Fruit fly (Drosophila melanogaster) whole organism, embryonic: ENCODE results near the gene ND-SGDH.

Experiments used
- Awh ChIP-seq: fragments of 200-800 bp; sonication (Bioruptor generic); IDR thresholded peaks from 2 replicates; pipeline ENCODE4, ENCODE4 v1.3.6; 2022; ENCODE audit warnings: missing biosample characterization, missing genetic modification characterization
- CG10267 ChIP-seq: fragments of 200-800 bp; sonication (Bioruptor generic); optimal IDR thresholded peaks from 2 replicates; lab custom pipeline; 2018; ENCODE audit warnings: missing biosample characterization, mild to moderate bottlenecking, missing genetic modification characterization, moderate library complexity
- CG10431 ChIP-seq: fragments of 200-800 bp; sonication (Bioruptor generic); optimal IDR thresholded peaks from 3 replicates; lab custom pipeline; 2018; ENCODE audit warnings: missing biosample characterization, mild to moderate bottlenecking, missing genetic modification characterization
- CG11504 ChIP-seq: fragments of 200-800 bp; sonication (Bioruptor generic); optimal IDR thresholded peaks from 3 replicates; lab custom pipeline; 2019; ENCODE audit warnings: missing biosample characterization, mild to moderate bottlenecking, missing genetic modification characterization, moderate library complexity
- CG11560 ChIP-seq: fragments of 200-800 bp; sonication (Bioruptor generic); IDR thresholded peaks from 3 replicates; pipeline ENCODE4 v1.3.6; 2022; ENCODE audit warnings: missing biosample characterization, missing genetic modification characterization
- CG12744 ChIP-seq: fragments of 200-800 bp; sonication (Bioruptor generic); optimal IDR thresholded peaks from 2 replicates; lab custom pipeline; 2016; ENCODE audit warnings: missing biosample characterization, missing genetic modification characterization
- CG13287 ChIP-seq: fragments of 200-800 bp; sonication (Bioruptor generic); IDR thresholded peaks from 2 replicates; pipeline ENCODE4 v1.3.6; 2022; ENCODE audit warnings: missing biosample characterization, missing genetic modification characterization; ENCODE audit not compliant: partially characterized antibody
- CG14710 ChIP-seq: fragments of 200-800 bp; sonication (Bioruptor generic); optimal IDR thresholded peaks from 3 replicates; lab custom pipeline; 2019; ENCODE audit warnings: missing biosample characterization, mild to moderate bottlenecking, missing genetic modification characterization, moderate library complexity
- CG15269 ChIP-seq: fragments of 200-800 bp; sonication (Bioruptor generic); optimal IDR thresholded peaks from 2 replicates; lab custom pipeline; 2018; ENCODE audit warnings: missing biosample characterization, mild to moderate bottlenecking, missing genetic modification characterization, moderate library complexity
- CG15696 ChIP-seq: fragments of 200-800 bp; sonication (Bioruptor generic); optimal IDR thresholded peaks from 2 replicates; lab custom pipeline; 2019; ENCODE audit warnings: missing biosample characterization, mild to moderate bottlenecking, missing genetic modification characterization, moderate library complexity
- CG1602 ChIP-seq: fragments of 200-800 bp; sonication (Bioruptor generic); optimal IDR thresholded peaks from 3 replicates; lab custom pipeline; 2016; ENCODE audit warnings: missing biosample characterization, missing genetic modification characterization
- CG17328 ChIP-seq: fragments of 200-800 bp; sonication (Bioruptor generic); IDR thresholded peaks from 2 replicates; pipeline ENCODE4 v1.3.6; 2022; ENCODE audit warnings: missing biosample characterization, missing genetic modification characterization
- CG17912 ChIP-seq: fragments of 200-800 bp; sonication (Bioruptor generic); optimal IDR thresholded peaks from 2 replicates; lab custom pipeline; 2018; ENCODE audit warnings: missing biosample characterization, mild to moderate bottlenecking, missing genetic modification characterization
- CG2875 ChIP-seq: fragments of 200-800 bp; sonication (Bioruptor generic); optimal IDR thresholded peaks from 2 replicates; lab custom pipeline; 2017; ENCODE audit warnings: missing biosample characterization, mild to moderate bottlenecking, missing genetic modification characterization, missing genetic modification reagents
- CG3065 ChIP-seq: fragments of 200-800 bp; sonication (Bioruptor generic); optimal IDR thresholded peaks from 2 replicates; lab custom pipeline; 2016; ENCODE audit warnings: missing biosample characterization, missing genetic modification characterization
- CG32772 ChIP-seq: fragments of 200-800 bp; sonication (Bioruptor generic); IDR thresholded peaks from 2 replicates; pipeline ENCODE4 v1.3.6; 2022; ENCODE audit warnings: missing biosample characterization, missing genetic modification characterization
- CG4282 ChIP-seq: fragments of 200-800 bp; sonication (Bioruptor generic); optimal IDR thresholded peaks from 2 replicates; lab custom pipeline; 2016; ENCODE audit warnings: missing biosample characterization, missing genetic modification characterization
- CG43689 ChIP-seq: fragments of 200-800 bp; sonication (Bioruptor generic); IDR thresholded peaks from 2 replicates; pipeline ENCODE4 v1.3.6; 2022; ENCODE audit warnings: missing biosample characterization, missing genetic modification characterization
- CG4820 ChIP-seq: fragments of 200-800 bp; sonication (Bioruptor generic); optimal IDR thresholded peaks from 3 replicates; lab custom pipeline; 2016; ENCODE audit warnings: missing biosample characterization, missing genetic modification characterization
- CG7271 ChIP-seq: fragments of 200-800 bp; sonication (Bioruptor generic); optimal IDR thresholded peaks from 2 replicates; lab custom pipeline; 2018; ENCODE audit warnings: missing biosample characterization, mild to moderate bottlenecking, missing genetic modification characterization, moderate library complexity
- CG9215 ChIP-seq: fragments of 200-800 bp; sonication (Bioruptor generic); IDR thresholded peaks from 2 replicates; pipeline ENCODE4 v1.3.6; 2022; ENCODE audit warnings: missing biosample characterization, missing genetic modification characterization
- D19A ChIP-seq: fragments of 200-800 bp; optimal IDR thresholded peaks from 3 replicates; lab custom pipeline; 2019; ENCODE audit warnings: missing biosample characterization, mild to moderate bottlenecking, missing genetic modification characterization, moderate library complexity
- E2f1 ChIP-seq: fragments of 200-800 bp; sonication (Bioruptor generic); IDR thresholded peaks from 2 replicates; pipeline ENCODE4 v1.3.6; 2022; ENCODE audit warnings: missing biosample characterization, missing genetic modification characterization
- Ets97D ChIP-seq: fragments of 200-800 bp; sonication (Bioruptor generic); optimal IDR thresholded peaks from 3 replicates; lab custom pipeline; 2016; ENCODE audit warnings: missing biosample characterization, missing genetic modification characterization
- Gsc ChIP-seq: fragments of 200-800 bp; sonication (Bioruptor generic); IDR thresholded peaks from 2 replicates; pipeline ENCODE4 v1.3.6; 2022; ENCODE audit warnings: missing biosample characterization, missing genetic modification characterization
- HLH3B ChIP-seq: fragments of 200-800 bp; sonication (Bioruptor generic); IDR thresholded peaks from 2 replicates; pipeline ENCODE4 v1.3.6; 2022; ENCODE audit warnings: missing biosample characterization, missing genetic modification characterization
- Kr ChIP-seq: fragments of 200-800 bp; sonication (Bioruptor generic); optimal IDR thresholded peaks from 2 replicates; lab custom pipeline; 2017; ENCODE audit warnings: missing biosample characterization, mild to moderate bottlenecking, missing genetic modification characterization
- Med ChIP-seq: fragments of 200-800 bp; sonication (Bioruptor generic); peaks from one replicate; lab custom pipeline; 2016; ENCODE audit warnings: missing biosample characterization, missing genetic modification characterization, mild to moderate bottlenecking, inconsistent platforms, moderate library complexity
- Neu2 ChIP-seq: fragments of 200-800 bp; sonication (Bioruptor generic); optimal IDR thresholded peaks from 3 replicates; lab custom pipeline; 2016; ENCODE audit warnings: missing biosample characterization, missing genetic modification characterization, borderline replicate concordance
- Sox100B ChIP-seq: fragments of 200-800 bp; sonication (Bioruptor generic); optimal IDR thresholded peaks from 3 replicates; lab custom pipeline; 2018; ENCODE audit warnings: missing biosample characterization, mild to moderate bottlenecking, missing genetic modification characterization
- Xbp1 ChIP-seq: fragments of 200-800 bp; sonication (Bioruptor generic); optimal IDR thresholded peaks from 3 replicates; lab custom pipeline; 2016; ENCODE audit warnings: missing biosample characterization, mild to moderate bottlenecking, missing genetic modification characterization
- abd-A ChIP-seq: fragments of 200-800 bp; sonication (Bioruptor generic); optimal IDR thresholded peaks from 3 replicates; lab custom pipeline; 2019; ENCODE audit warnings: missing biosample characterization, mild to moderate bottlenecking, missing genetic modification characterization, moderate library complexity
- al ChIP-seq: fragments of 200-800 bp; sonication (Bioruptor generic); IDR thresholded peaks from 2 replicates; pipeline ENCODE4 v1.3.6; 2022; ENCODE audit warnings: missing biosample characterization, missing genetic modification characterization
- ap ChIP-seq: fragments of 200-800 bp; sonication (Bioruptor generic); IDR thresholded peaks from 2 replicates; pipeline ENCODE4 v1.3.6; 2022; ENCODE audit warnings: missing biosample characterization, missing genetic modification characterization
- az2 ChIP-seq: fragments of 200-800 bp; sonication (Bioruptor generic); optimal IDR thresholded peaks from 3 replicates; lab custom pipeline; 2016; ENCODE audit warnings: missing biosample characterization, missing genetic modification characterization
- cad ChIP-seq: fragments of >200 bp; optimal IDR thresholded peaks from 2 replicates; lab custom pipeline; 2017; ENCODE audit warnings: missing biosample characterization, missing genetic modification characterization
- ci ChIP-seq: fragments of 200-800 bp; sonication (Bioruptor generic); IDR thresholded peaks from 3 replicates; pipeline ENCODE4 v1.3.6; 2022; ENCODE audit warnings: missing biosample characterization, missing genetic modification characterization
- crc ChIP-seq: fragments of 200-800 bp; sonication (Bioruptor generic); optimal IDR thresholded peaks from 2 replicates; lab custom pipeline; 2016; ENCODE audit warnings: missing biosample characterization, missing genetic modification characterization
- crol ChIP-seq: fragments of 200-800 bp; sonication (Bioruptor generic); IDR thresholded peaks from 2 replicates; pipeline ENCODE4 v1.3.6; 2022; ENCODE audit warnings: missing biosample characterization, missing genetic modification characterization
- esg ChIP-seq: fragments of 200-800 bp; sonication (Bioruptor generic); conservative IDR thresholded peaks from 2 replicates; pipeline ENCODE4 v1.3.6; 2022; ENCODE audit warnings: missing biosample characterization, missing genetic modification characterization
- gcm2 ChIP-seq: fragments of 200-800 bp; sonication (Bioruptor generic); optimal IDR thresholded peaks from 2 replicates; lab custom pipeline; 2016; ENCODE audit warnings: missing biosample characterization, missing genetic modification characterization
- kay ChIP-seq: fragments of 200-800 bp; sonication (Bioruptor generic); optimal IDR thresholded peaks from 2 replicates; lab custom pipeline; 2016; ENCODE audit warnings: missing biosample characterization, missing genetic modification characterization
- lbe ChIP-seq: fragments of 200-800 bp; sonication (Bioruptor generic); optimal IDR thresholded peaks from 2 replicates; lab custom pipeline; 2016; ENCODE audit warnings: missing biosample characterization, mild to moderate bottlenecking, missing genetic modification characterization
- lmd ChIP-seq: fragments of 200-800 bp; sonication (Bioruptor generic); IDR thresholded peaks from 2 replicates; pipeline ENCODE4 v1.3.6; 2022; ENCODE audit warnings: missing biosample characterization, missing genetic modification characterization
- maf-S ChIP-seq: fragments of 200-800 bp; sonication (Bioruptor generic); optimal IDR thresholded peaks from 2 replicates; lab custom pipeline; 2016; ENCODE audit warnings: missing biosample characterization, missing genetic modification characterization
- nau ChIP-seq: fragments of 200-800 bp; sonication (Bioruptor generic); optimal IDR thresholded peaks from 3 replicates; lab custom pipeline; 2017; ENCODE audit warnings: missing biosample characterization, mild to moderate bottlenecking, missing genetic modification characterization, missing genetic modification reagents
- pnt ChIP-seq: fragments of 200-800 bp; sonication (Bioruptor generic); optimal IDR thresholded peaks from 3 replicates; lab custom pipeline; 2016; ENCODE audit warnings: missing biosample characterization, missing genetic modification characterization
- row ChIP-seq: fragments of 200-800 bp; sonication (Bioruptor generic); IDR thresholded peaks from 3 replicates; pipeline ENCODE4 v1.3.6; 2022; ENCODE audit warnings: missing biosample characterization, missing genetic modification characterization
- salm ChIP-seq: fragments of 200-800 bp; sonication (Bioruptor generic); optimal IDR thresholded peaks from 2 replicates; lab custom pipeline; 2018; ENCODE audit warnings: missing biosample characterization, mild to moderate bottlenecking, missing genetic modification characterization
- sens ChIP-seq: fragments of 200-800 bp; sonication (Bioruptor generic); peaks from one replicate; lab custom pipeline; 2016; ENCODE audit warnings: missing biosample characterization, missing genetic modification characterization
- slp2 ChIP-seq: fragments of 200-800 bp; sonication (Bioruptor generic); optimal IDR thresholded peaks from 2 replicates; lab custom pipeline; 2016; ENCODE audit warnings: missing biosample characterization, missing genetic modification characterization
- twi ChIP-seq: fragments of 200-800 bp; optimal IDR thresholded peaks from 2 replicates; lab custom pipeline; 2019; ENCODE audit warnings: missing biosample characterization, mild to moderate bottlenecking, missing genetic modification characterization, moderate library complexity
- vfl ChIP-seq: fragments of 200-800 bp; sonication (Bioruptor generic); optimal IDR thresholded peaks from 2 replicates; lab custom pipeline; 2016; ENCODE audit warnings: missing biosample characterization, missing genetic modification characterization

Gene ND-SGDH

dm6 chr3L:12114188-12114587 lies 24.2 kb downstream of the ND-SGDH start (continued):
- no peak for TF ChIP-seq crc (GFP tag; lab: Kevin White, UChicago)
- no peak for TF ChIP-seq nau (GFP tag; lab: Kevin White, UChicago)
- TF ChIP-seq CG17328 (GFP tag; lab: Robert Waterston, UW), result peak; percentile 53; the same call in 1 of the 2 replicates
- no peak for TF ChIP-seq CG2875
- TF ChIP-seq row, result peak; percentile 37; the same call in 1 of the 3 replicates
- peak; percentile 13 for TF ChIP-seq Xbp1 (GFP tag; lab: Kevin White, UChicago)
- TF ChIP-seq ap, result no peak
- peak; percentile 20; the same call in 1 of the 2 replicates for TF ChIP-seq HLH3B (GFP tag; lab: Robert Waterston, UW)
- TF ChIP-seq Ets97D (GFP tag; lab: Kevin White, UChicago), result no peak
- TF ChIP-seq esg (GFP tag; lab: Robert Waterston, UW), result no peak
- TF ChIP-seq CG10267 (tag; lab: Kevin White, UChicago), result peak; percentile 25
- TF ChIP-seq az2 (GFP tag; lab: Kevin White, UChicago), result no peak
- TF ChIP-seq CG7271 (tag; lab: Kevin White, UChicago), result no peak
- no peak for TF ChIP-seq CG15696 (tag; lab: Kevin White, UChicago)
- no peak for TF ChIP-seq al
- no peak for TF ChIP-seq CG3065 (GFP tag; lab: Kevin White, UChicago)
- no peak for TF ChIP-seq Awh (GFP tag; lab: Robert Waterston, UW)
- TF ChIP-seq sens (GFP tag; lab: Kevin White, UChicago), result peak; percentile 73
- no peak for TF ChIP-seq slp2 (GFP tag; lab: Kevin White, UChicago)
- no peak for TF ChIP-seq lmd (GFP tag; lab: Robert Waterston, UW)
- no peak for TF ChIP-seq Kr
- peak; percentile 34 for TF ChIP-seq lbe (GFP tag; lab: Kevin White, UChicago)
- TF ChIP-seq Sox100B (GFP tag; lab: Kevin White, UChicago), result peak; percentile 40
- TF ChIP-seq twi, result no peak
- TF ChIP-seq CG43689 (GFP tag; lab: Robert Waterston, UW), result no peak
- TF ChIP-seq CG10431 (GFP tag; lab: Kevin White, UChicago), result no peak
- TF ChIP-seq ci (GFP tag; lab: Robert Waterston, UW), result peak; percentile 66; the same call in 2 of the 3 replicates
- no peak for TF ChIP-seq vfl (GFP tag; lab: Kevin White, UChicago)
- peak; percentile 33; the same call in 1 of the 2 replicates for TF ChIP-seq CG32772 (GFP tag; lab: Robert Waterston, UW)
- TF ChIP-seq CG14710, result peak; percentile 9
- no peak for TF ChIP-seq cad (GFP tag; lab: Kevin White, UChicago)
- TF ChIP-seq kay (GFP tag; lab: Kevin White, UChicago), result no peak
- peak; percentile 32 for TF ChIP-seq CG11504 (tag; lab: Kevin White, UChicago)
- no peak for TF ChIP-seq CG9215 (GFP tag; lab: Robert Waterston, UW)
- no peak for TF ChIP-seq Neu2 (GFP tag; lab: Kevin White, UChicago)
- peak; percentile 46 for TF ChIP-seq Med (GFP tag; lab: Kevin White, UChicago)
- no peak for TF ChIP-seq salm (tag; lab: Kevin White, UChicago)
- no peak for TF ChIP-seq gcm2 (GFP tag; lab: Kevin White, UChicago)
- TF ChIP-seq D19A (tag; lab: Kevin White, UChicago), result peak; percentile 23

- TF ChIP-seq crol (GFP tag; lab: Robert Waterston, UW) (no peak), CG4282 (GFP tag; lab: Kevin White, UChicago) (no peak), salm (tag; lab: Kevin White, UChicago) (no peak), CG13287 (GFP tag; lab: Robert Waterston, UW) (no peak), lmd (GFP tag; lab: Robert Waterston, UW) (no peak), Gsc (GFP tag; lab: Robert Waterston, UW) (no peak), abd-A (tag; lab: Kevin White, UChicago) (no peak), CG4820 (GFP tag; lab: Kevin White, UChicago) (no peak), CG1602 (GFP tag; lab: Kevin White, UChicago) (no peak), E2f1 (GFP tag; lab: Robert Waterston, UW) (no peak), CG15269 (no peak), maf-S (no peak), CG12744 (GFP tag; lab: Kevin White, UChicago) (no peak), twi (no peak), Sox100B (GFP tag; lab: Kevin White, UChicago) (no peak), CG17912 (GFP tag; lab: Kevin White, UChicago) (no peak), CG11560 (no peak), pnt (GFP tag; lab: Kevin White, UChicago) (no peak)
Observed at dm6 chr3L:12113589-12113988, 24.8 kb downstream of the ND-SGDH start.
